Fruit fly (Drosophila melanogaster) ovary, adult (tissue): Measurements from ENCODE around the gene CG15570.

Experiments used
- CG17801 ChIP-seq: fragments of 200-800 bp; optimal IDR thresholded peaks from 2 replicates; lab custom pipeline; 2019; ENCODE audit warnings: missing biosample characterization, mild to moderate bottlenecking, missing genetic modification characterization, moderate library complexity; ENCODE audit not compliant: partially characterized antibody

The CG15570 gene

DNA sequence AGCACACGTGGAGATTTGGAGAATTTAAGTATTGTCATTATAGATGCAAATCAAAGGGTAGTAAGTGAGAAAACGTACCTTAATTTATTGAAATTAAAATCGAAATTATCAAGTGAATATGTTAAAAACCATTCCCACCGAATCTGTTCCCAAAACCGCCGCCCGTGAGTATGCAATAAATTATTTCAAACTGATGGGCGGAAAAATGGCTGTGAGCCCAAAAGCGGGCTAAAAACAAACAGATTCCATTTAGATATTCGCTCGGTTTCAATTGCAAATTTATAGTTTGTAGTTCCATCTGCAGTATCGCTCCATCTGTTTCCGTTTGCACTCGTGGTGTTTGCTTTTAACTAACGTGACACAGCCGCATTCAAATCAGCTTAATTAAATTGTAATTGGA, 3.6 kb upstream of the CG15570 start:
- no peak for TF ChIP-seq CG17801

- TF ChIP-seq CG17801, result no peak
These were observed 676 bp upstream of the CG15570 start, which contains the start of gene CG15571 for dm6 chrX:4217294-4217693. TSS of gene CG15571 (minus strand) at chrX:4217394.

- TF ChIP-seq CG17801, result no peak
These were observed 7.0 kb downstream of the CG15570 start for dm6 chrX:4225020-4225419.

DNA sequence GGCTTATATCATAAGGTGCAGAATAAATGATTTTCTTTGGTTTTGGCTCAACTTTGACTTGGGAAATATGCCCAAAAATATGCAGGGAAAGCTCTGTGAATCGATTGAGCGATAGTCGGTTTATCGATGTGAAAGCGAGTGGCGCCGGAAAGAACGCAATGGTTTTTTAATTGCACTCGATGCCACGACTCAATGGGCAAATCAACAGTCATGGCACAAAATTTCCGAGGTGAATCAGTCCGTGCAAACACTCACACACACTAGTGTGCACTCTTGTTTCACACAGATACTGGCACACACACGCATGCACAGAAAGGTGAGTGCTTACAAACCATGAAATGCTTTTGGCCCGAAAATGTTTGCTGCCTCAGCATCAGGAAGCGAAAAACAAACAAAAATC, 22.2 kb downstream of the CG15570 start:
- TF ChIP-seq CG17801, result peak; percentile 0

DNA sequence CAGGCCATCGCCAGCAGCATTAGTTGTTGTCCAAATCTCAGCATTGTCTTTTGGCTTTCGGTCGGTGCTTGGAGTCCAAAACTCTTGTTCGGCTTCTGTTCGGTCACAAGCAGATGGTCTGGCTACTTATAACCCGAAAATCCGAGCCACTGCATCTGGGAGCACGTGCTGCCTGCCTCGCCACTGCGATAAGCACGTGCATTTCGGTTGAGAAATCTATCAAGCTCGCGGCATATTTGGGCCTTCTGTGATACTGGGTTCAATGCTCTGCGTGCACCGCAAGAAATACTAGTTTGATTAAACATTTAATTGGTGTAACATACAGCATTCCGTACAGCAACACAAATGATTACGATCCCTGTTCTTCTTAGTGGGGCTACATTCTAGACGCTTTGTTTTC, 24.8 kb downstream of the CG15570 start, which contains the start of gene Femcoat:
Gene Femcoat, minus strand, starts transcription at position 101 of the 400 bp plus-strand sequence.
- TF ChIP-seq CG17801, result no peak

DNA sequence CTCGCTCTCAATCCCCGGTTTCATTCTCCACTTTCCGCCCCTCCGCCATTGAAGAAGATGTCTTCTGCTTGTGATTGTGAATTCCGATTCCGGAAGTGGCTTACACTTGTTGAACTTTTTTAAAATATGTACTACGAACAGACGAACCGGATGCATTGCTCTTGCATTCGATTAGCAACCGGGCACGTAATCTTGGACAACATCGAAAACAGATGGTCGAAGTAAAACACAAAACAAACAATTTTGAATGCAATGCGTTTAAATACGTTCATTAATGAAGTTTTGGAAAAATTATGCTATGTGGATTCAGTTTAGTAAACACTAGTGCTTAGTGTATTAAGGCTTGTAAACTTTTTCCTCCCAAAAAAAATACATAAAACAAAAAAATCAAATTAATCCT, 28.1 kb downstream of the CG15570 start, which contains the start of gene Muc4B:
Gene Muc4B, minus strand, starts transcription at position 101 of the 400 bp plus-strand sequence.
- no peak for TF ChIP-seq CG17801

DNA sequence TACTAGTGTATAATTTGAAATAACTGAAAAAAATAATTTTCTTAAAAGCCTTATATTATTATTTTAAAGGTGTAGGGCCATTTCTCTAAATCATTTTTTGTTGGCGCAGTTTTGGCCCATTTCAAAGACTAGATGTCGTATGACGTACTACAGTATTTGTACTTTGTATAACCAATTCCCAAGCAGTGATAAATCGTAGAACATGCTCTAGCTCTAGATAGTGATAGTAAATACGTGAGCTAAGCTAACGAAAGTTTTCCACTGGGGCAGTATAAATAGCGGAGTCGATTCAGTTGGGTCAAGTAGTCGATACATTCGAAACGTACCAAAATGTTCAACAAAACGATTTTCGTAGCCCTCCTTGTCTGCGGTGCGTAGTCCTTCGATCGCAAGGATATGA, 29.0 kb downstream of the CG15570 start, which contains the start of gene CG43134:
Gene CG43134, plus strand, starts transcription at position 301 of the 400 bp plus-strand sequence.
- no peak for TF ChIP-seq CG17801

DNA sequence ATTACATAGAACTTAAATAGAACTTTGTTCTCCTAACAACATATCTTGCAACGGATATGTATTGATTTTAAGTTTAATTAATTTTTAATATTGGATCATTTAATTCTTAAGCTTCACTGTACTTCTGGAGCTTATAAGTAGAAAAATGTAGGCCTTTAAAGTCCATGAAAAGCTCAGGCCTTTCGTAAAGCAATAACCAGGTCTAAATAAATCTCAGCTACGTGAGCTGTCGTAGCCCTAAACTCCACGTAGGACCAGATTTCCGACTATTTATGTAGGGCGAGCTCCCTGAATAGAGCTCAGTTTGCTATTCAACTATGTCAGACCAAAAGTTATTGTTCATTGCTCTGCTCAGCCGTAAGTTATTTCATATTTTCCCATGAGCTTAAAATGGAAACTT, 30.1 kb downstream of the CG15570 start, which contains the start of gene CG43135:
Gene CG43135, plus strand, starts transcription at position 301 of the 400 bp plus-strand sequence.
- no peak for TF ChIP-seq CG17801

dm6 chrX:4252690-4253089, 34.7 kb downstream of the CG15570 start, which contains the start of gene CG15576:
TSS of gene CG15576 (minus strand) at chrX:4252790.
- no peak for TF ChIP-seq CG17801

dm6 chrX:4262661-4263060, 44.7 kb downstream of the CG15570 start:
- TF ChIP-seq CG17801, result no peak

DNA sequence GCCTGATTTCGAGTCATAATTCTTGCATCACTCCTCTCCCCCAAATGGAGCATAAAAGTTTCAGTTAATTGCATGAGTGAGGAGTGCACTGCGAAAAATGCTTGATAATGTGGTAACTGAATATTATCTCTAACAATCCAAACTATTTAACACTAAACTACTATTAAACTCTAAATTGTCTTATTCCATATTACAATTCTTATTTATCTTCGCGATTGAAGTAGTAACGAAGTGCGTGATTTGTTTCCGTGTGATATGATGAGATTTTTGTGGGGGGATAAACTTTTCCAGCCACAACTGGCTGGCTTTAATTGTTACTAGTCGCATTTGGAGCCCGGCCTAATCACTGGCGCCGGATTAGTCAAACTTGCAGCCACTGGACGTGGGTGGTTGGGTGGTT, 46.3 kb downstream of the CG15570 start:
- TF ChIP-seq CG17801, result no peak

dm6 chrX:4265327-4265726, 47.4 kb downstream of the CG15570 start:
- no peak for TF ChIP-seq CG17801

DNA sequence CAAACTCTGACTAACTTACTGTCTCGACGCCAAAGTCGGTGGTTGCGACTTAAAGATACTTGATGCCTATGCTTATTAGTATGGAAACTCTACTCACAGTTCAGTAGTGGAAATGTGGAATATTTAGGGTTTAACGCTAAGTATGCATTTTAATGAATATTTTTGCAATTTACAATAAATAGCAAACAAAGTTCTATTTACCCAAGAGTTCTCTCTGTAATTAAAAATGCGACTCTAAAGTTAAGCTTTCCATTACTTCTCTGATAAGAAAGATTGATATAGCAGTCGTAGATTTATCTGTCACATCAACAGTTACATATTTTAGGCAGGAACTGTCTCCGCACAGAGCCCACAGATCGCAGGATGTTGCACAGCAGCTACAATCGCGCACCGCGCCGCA, 47.8 kb downstream of the CG15570 start, which contains the start of gene CG12691:
Gene CG12691, plus strand, starts transcription at position 301 of the 400 bp plus-strand sequence.
- TF ChIP-seq CG17801, result no peak

DNA sequence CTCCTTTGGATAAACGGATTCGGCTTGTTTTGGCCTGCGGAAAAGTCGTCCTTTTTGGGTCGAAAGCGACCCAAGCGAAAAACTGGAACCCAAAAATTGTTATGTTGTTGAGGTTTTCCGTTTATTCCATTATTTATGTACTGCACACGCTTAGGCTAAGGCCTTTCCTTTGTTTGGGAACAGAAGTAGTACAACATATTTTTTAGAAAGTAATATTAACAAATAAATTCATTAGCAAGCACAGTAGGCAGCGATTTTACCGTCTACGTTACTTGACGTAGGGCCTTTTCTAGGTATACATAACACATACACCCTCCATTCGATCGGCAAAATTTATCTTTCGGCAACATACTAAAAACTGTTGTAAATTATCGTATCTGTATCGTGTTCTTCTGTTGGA, 50.4 kb downstream of the CG15570 start, which contains the start of gene CG15572:
Gene CG15572, plus strand, starts transcription at position 301 of the 400 bp plus-strand sequence.
- no peak for TF ChIP-seq CG17801
